Worm (Caenorhabditis elegans) whole organism, L2 larva: Measurements from ENCODE around the gene str-66.

Source experiments
- blmp-1 ChIP-seq: sonication (generic microtip); optimal IDR thresholded peaks from 2 replicates; lab custom pipeline; 2017; ENCODE audit warnings: missing genetic modification characterization, mild to moderate bottlenecking, missing compliant biosample characterization, antibody characterized with exemption, moderate library complexity; ENCODE audit not compliant: insufficient read depth
- ceh-82 ChIP-seq: fragments of 150-350 bp; optimal IDR thresholded peaks from 2 replicates; lab custom pipeline; 2014; ENCODE audit warnings: missing biosample characterization, missing genetic modification characterization
- elt-3 ChIP-seq: sonication (generic microtip); optimal IDR thresholded peaks from 2 replicates; lab custom pipeline; 2017; ENCODE audit warnings: missing biosample characterization, missing genetic modification characterization
- lin-11 ChIP-seq: fragments of 150-350 bp; sonication (generic microtip); optimal IDR thresholded peaks from 2 replicates; lab custom pipeline; 2014; ENCODE audit warnings: missing biosample characterization, missing genetic modification characterization, inconsistent platforms, mixed read lengths
- lin-39 ChIP-seq: fragments of 150-350 bp; optimal IDR thresholded peaks from 2 replicates; lab custom pipeline; 2014; ENCODE audit warnings: missing biosample characterization, missing genetic modification reagents, missing genetic modification characterization
- nhr-10 ChIP-seq: sonication (generic microtip); optimal IDR thresholded peaks from 2 replicates; lab custom pipeline; 2017; ENCODE audit warnings: missing biosample characterization, missing genetic modification characterization
- ztf-11 ChIP-seq: sonication (generic microtip); optimal IDR thresholded peaks from 2 replicates; lab custom pipeline; 2017; ENCODE audit warnings: missing biosample characterization, missing genetic modification characterization

DNA sequence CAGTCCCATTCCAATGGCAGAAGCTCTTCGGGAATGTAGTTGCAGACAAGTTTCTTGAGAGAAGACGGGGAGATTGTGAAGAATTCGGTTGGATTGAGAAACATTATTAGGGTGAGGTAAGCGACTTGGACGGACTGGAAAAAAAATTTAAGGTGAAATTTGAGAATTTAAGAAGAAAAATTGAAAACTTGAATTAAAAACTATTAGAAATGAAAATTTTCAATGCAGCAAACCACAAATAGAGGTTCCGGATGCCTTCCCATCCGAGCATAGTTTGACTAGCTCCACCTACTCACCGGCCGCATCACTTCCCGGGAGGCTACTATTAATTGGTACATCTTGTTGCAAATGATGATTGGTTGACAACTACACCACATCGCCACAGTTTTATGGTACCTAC, 9.7 kb upstream of the str-66 start, which contains the start of gene Y73C8C.8:
- no peak for TF ChIP-seq ceh-82
- no peak for TF ChIP-seq elt-3 (tag; lab: Kevin White, UChicago)
- TF ChIP-seq nhr-10 (tag; lab: Kevin White, UChicago) = no peak
- no peak for TF ChIP-seq blmp-1
- no peak for TF ChIP-seq ztf-11
- TF ChIP-seq lin-11 (tag; lab: Kevin White, UChicago) = no peak
- no peak for TF ChIP-seq lin-39 (tag; lab: Kevin White, UChicago)
